Worm (Caenorhabditis elegans): ENCODE measurements around the gene F46B3.7.

The F46B3.7 gene

ce11 chrV:20655174-20655573 lies 36.6 kb upstream of the F46B3.7 start:
- TF ChIP-seq ces-1 (GFP tag; optimal IDR thresholded peaks at IDR 0.05) (peak; percentile 92), nhr-2 (tag; optimal IDR thresholded peaks at IDR 0.05) (no peak)

- TF ChIP-seq sptf-1 (tag; optimal IDR thresholded peaks at IDR 0.05) (no peak), nhr-237 (tag; optimal IDR thresholded peaks at IDR 0.05) (no peak), pha-4 (tag; optimal IDR thresholded peaks at IDR 0.05) (no peak), ceh-39 (tag; optimal IDR thresholded peaks at IDR 0.05) (no peak), ztf-11 (tag; optimal IDR thresholded peaks at IDR 0.05) (no peak), bed-3 (GFP tag; optimal IDR thresholded peaks at IDR 0.05) (no peak), nhr-28 (tag; optimal IDR thresholded peaks at IDR 0.05) (no peak), sem-2 (GFP tag; optimal IDR thresholded peaks at IDR 0.05) (no peak), mls-2 (tag; optimal IDR thresholded peaks at IDR 0.05) (no peak), elt-3 (tag; optimal IDR thresholded peaks at IDR 0.05) (no peak), M03D4.4 (tag; optimal IDR thresholded peaks at IDR 0.05) (no peak), hlh-1 (tag; optimal IDR thresholded peaks at IDR 0.05) (no peak), drap-1 (GFP tag; optimal IDR thresholded peaks at IDR 0.05) (no peak), elt-1 (tag; optimal IDR thresholded peaks at IDR 0.05; ENCODE audit: borderline replicate concordance, insufficient read depth) (no peak)
Measured at ce11 chrV:20654350-20654749, 35.8 kb upstream of the F46B3.7 start, which contains the start of gene mnr-1. mnr-1 (plus strand) TSS chrV:20654650.

ce11 chrV:20651923-20652322 lies 33.4 kb upstream of the F46B3.7 start:
- no peak for TF ChIP-seq ham-2 (GFP tag; optimal IDR thresholded peaks at IDR 0.05)
- peak; percentile 54 for TF ChIP-seq ces-1 (GFP tag; optimal IDR thresholded peaks at IDR 0.05)

ce11 chrV:20648868-20649267 lies 30.3 kb upstream of the F46B3.7 start:
- TF ChIP-seq unc-39 (tag; optimal IDR thresholded peaks at IDR 0.05) (no peak), lin-13 (tag; optimal IDR thresholded peaks at IDR 0.05) (no peak), cnd-1 (tag; optimal IDR thresholded peaks at IDR 0.05) (no peak), ham-2 (GFP tag; optimal IDR thresholded peaks at IDR 0.05) (no peak), mab-5 (tag; optimal IDR thresholded peaks at IDR 0.05) (no peak), mls-2 (tag; optimal IDR thresholded peaks at IDR 0.05) (no peak), nhr-237 (tag; optimal IDR thresholded peaks at IDR 0.05) (no peak), ceh-43 (GFP tag; optimal IDR thresholded peaks at IDR 0.05) (no peak), sptf-1 (tag; optimal IDR thresholded peaks at IDR 0.05) (no peak), ceh-83 (GFP tag; optimal IDR thresholded peaks at IDR 0.05) (no peak), lin-32 (GFP tag; optimal IDR thresholded peaks at IDR 0.05) (no peak), ces-1 (GFP tag; optimal IDR thresholded peaks at IDR 0.05) (no peak), snpc-4 (tag; optimal IDR thresholded peaks at IDR 0.05) (no peak)

- no peak for TF ChIP-seq sptf-1 (tag; optimal IDR thresholded peaks at IDR 0.05)
- no peak for TF ChIP-seq zip-8 (tag; optimal IDR thresholded peaks at IDR 0.05)
- peak; percentile 90 for TF ChIP-seq ces-1 (GFP tag; optimal IDR thresholded peaks at IDR 0.05)
- no peak for TF ChIP-seq tbx-8 (GFP tag; optimal IDR thresholded peaks at IDR 0.05)
Measured at ce11 chrV:20645479-20645878, 26.9 kb upstream of the F46B3.7 start.

ce11 chrV:20641896-20642295 lies 23.4 kb upstream of the F46B3.7 start, which contains the start of gene srxa-15:
srxa-15 (plus strand) TSS chrV:20642196.
- TF ChIP-seq nhr-237 (tag; optimal IDR thresholded peaks at IDR 0.05) (no peak), ces-1 (GFP tag; optimal IDR thresholded peaks at IDR 0.05) (no peak), ceh-39 (tag; optimal IDR thresholded peaks at IDR 0.05) (no peak), nhr-2 (tag; optimal IDR thresholded peaks at IDR 0.05) (no peak), mls-2 (tag; optimal IDR thresholded peaks at IDR 0.05) (no peak), snpc-4 (tag; optimal IDR thresholded peaks at IDR 0.05) (no peak), blmp-1 (tag; optimal IDR thresholded peaks at IDR 0.05) (no peak), ceh-83 (GFP tag; optimal IDR thresholded peaks at IDR 0.05) (no peak), sptf-1 (tag; optimal IDR thresholded peaks at IDR 0.05) (no peak), unc-120 (tag; optimal IDR thresholded peaks at IDR 0.05; ENCODE audit: poor library complexity, severe bottlenecking) (no peak), unc-39 (tag; optimal IDR thresholded peaks at IDR 0.05) (no peak), ztf-11 (tag; optimal IDR thresholded peaks at IDR 0.05) (no peak), mep-1 (tag; optimal IDR thresholded peaks at IDR 0.05) (no peak), mab-5 (tag; optimal IDR thresholded peaks at IDR 0.05) (no peak), tbx-8 (GFP tag; optimal IDR thresholded peaks at IDR 0.05) (no peak), ham-2 (GFP tag; optimal IDR thresholded peaks at IDR 0.05) (no peak), elt-1 (tag; optimal IDR thresholded peaks at IDR 0.05; ENCODE audit: borderline replicate concordance, insufficient read depth) (no peak), lin-32 (GFP tag; optimal IDR thresholded peaks at IDR 0.05) (no peak)

All from whole organism, mixed stage, embryonic.